Fruit fly (Drosophila melanogaster) whole organism, prepupa: ENCODE measurements around the gene Nmdar1.

Experiments
- Blimp-1 ChIP-seq: fragments of 200-800 bp; sonication (Bioruptor generic); optimal IDR thresholded peaks from 3 replicates; lab custom pipeline; 2017; ENCODE audit warnings: missing biosample characterization, missing genetic modification characterization, mild to moderate bottlenecking, moderate library complexity, missing genetic modification reagents
- CG10631 ChIP-seq: fragments of 200-800 bp; sonication (Bioruptor generic); optimal IDR thresholded peaks from 2 replicates; lab custom pipeline; 2016; ENCODE audit warnings: missing biosample characterization, missing genetic modification characterization
- CG10669 ChIP-seq: fragments of 200-800 bp; sonication (Bioruptor generic); optimal IDR thresholded peaks from 3 replicates; lab custom pipeline; 2018; ENCODE audit warnings: missing biosample characterization, mild to moderate bottlenecking, missing genetic modification characterization, moderate library complexity
- CG11762 ChIP-seq: fragments of 200-800 bp; sonication (Bioruptor generic); optimal IDR thresholded peaks from 3 replicates; lab custom pipeline; 2016; ENCODE audit warnings: missing biosample characterization, missing genetic modification characterization; ENCODE audit not compliant: insufficient read depth
- CG11902 ChIP-seq: fragments of 200-800 bp; sonication (Bioruptor generic); optimal IDR thresholded peaks from 3 replicates; lab custom pipeline; 2016; ENCODE audit warnings: missing biosample characterization, missing genetic modification characterization
- CG15336 ChIP-seq: fragments of 200-800 bp; sonication (Bioruptor generic); IDR thresholded peaks from 2 replicates; pipeline ENCODE4 v1.3.6; 2022; ENCODE audit warnings: missing biosample characterization, missing genetic modification characterization
- CG1621 ChIP-seq: fragments of 200-800 bp; sonication (Bioruptor generic); optimal IDR thresholded peaks from 3 replicates; lab custom pipeline; 2018; ENCODE audit warnings: missing biosample characterization, mild to moderate bottlenecking, missing genetic modification characterization
- CG16779 ChIP-seq: fragments of 200-800 bp; sonication (Bioruptor generic); optimal IDR thresholded peaks from 3 replicates; lab custom pipeline; 2017; ENCODE audit warnings: missing biosample characterization, mild to moderate bottlenecking, missing genetic modification characterization
- CG3032 ChIP-seq: fragments of 200-800 bp; optimal IDR thresholded peaks from 2 replicates; lab custom pipeline; 2019; ENCODE audit warnings: missing biosample characterization, mild to moderate bottlenecking, missing genetic modification characterization, moderate library complexity
- CG34406 ChIP-seq: fragments of 200-800 bp; sonication (Bioruptor generic); optimal IDR thresholded peaks from 3 replicates; lab custom pipeline; 2016; ENCODE audit warnings: missing biosample characterization, missing genetic modification characterization
- CG4318 ChIP-seq: fragments of 200-800 bp; sonication (Bioruptor generic); optimal IDR thresholded peaks from 3 replicates; lab custom pipeline; 2017; ENCODE audit warnings: missing biosample characterization, mild to moderate bottlenecking, missing genetic modification characterization
- CG6276 ChIP-seq: fragments of 200-800 bp; sonication (Bioruptor generic); optimal IDR thresholded peaks from 2 replicates; lab custom pipeline; 2017; ENCODE audit warnings: missing biosample characterization, mild to moderate bottlenecking, missing genetic modification characterization
- CG6808 ChIP-seq: fragments of 200-800 bp; sonication (Bioruptor generic); optimal IDR thresholded peaks from 3 replicates; lab custom pipeline; 2017; ENCODE audit warnings: missing biosample characterization, missing genetic modification characterization, mild to moderate bottlenecking, moderate library complexity, missing genetic modification reagents
- CG6854 ChIP-seq: fragments of 200-800 bp; sonication (Bioruptor generic); optimal IDR thresholded peaks from 2 replicates; lab custom pipeline; 2017; ENCODE audit warnings: missing biosample characterization, mild to moderate bottlenecking, missing genetic modification characterization
- CG8119 ChIP-seq: fragments of 200-800 bp; sonication (Bioruptor generic); IDR thresholded peaks from 3 replicates; pipeline ENCODE4 v1.3.6; 2022; ENCODE audit warnings: missing biosample characterization, missing genetic modification characterization
- CG9139 ChIP-seq: fragments of 200-800 bp; sonication (Bioruptor generic); optimal IDR thresholded peaks from 3 replicates; lab custom pipeline; 2017; ENCODE audit warnings: missing biosample characterization, mild to moderate bottlenecking, missing genetic modification characterization
- Eip78C ChIP-seq: fragments of 200-800 bp; sonication (Bioruptor generic); peaks from one replicate; lab custom pipeline; 2016; ENCODE audit warnings: missing biosample characterization, missing genetic modification characterization
- Eip93F ChIP-seq: fragments of 200-800 bp; sonication (Bioruptor generic); optimal IDR thresholded peaks from 2 replicates; lab custom pipeline; 2016; ENCODE audit warnings: missing biosample characterization, mild to moderate bottlenecking, missing genetic modification characterization
- Ets21C ChIP-seq: fragments of 200-800 bp; sonication (Bioruptor generic); optimal IDR thresholded peaks from 3 replicates; lab custom pipeline; 2016; ENCODE audit warnings: missing biosample characterization, missing genetic modification characterization
- Ets96B ChIP-seq: fragments of 200-800 bp; optimal IDR thresholded peaks from 2 replicates; lab custom pipeline; 2019; ENCODE audit warnings: missing biosample characterization, mild to moderate bottlenecking, missing genetic modification characterization, moderate library complexity
- Gug ChIP-seq: fragments of 200-800 bp; sonication (Bioruptor generic); IDR thresholded peaks from 2 replicates; pipeline ENCODE4 v1.3.6; 2022; ENCODE audit warnings: missing biosample characterization, missing genetic modification characterization
- Hr38 ChIP-seq: sonication (Bioruptor generic); optimal IDR thresholded peaks from 2 replicates; lab custom pipeline; 2016; ENCODE audit warnings: missing biosample characterization, missing genetic modification characterization
- Hr39 ChIP-seq: fragments of 200-800 bp; sonication (Bioruptor generic); optimal IDR thresholded peaks from 2 replicates; lab custom pipeline; 2016; ENCODE audit warnings: missing biosample characterization, missing genetic modification characterization
- Met ChIP-seq: fragments of 200-800 bp; sonication (Bioruptor generic); optimal IDR thresholded peaks from 3 replicates; lab custom pipeline; 2016; ENCODE audit warnings: missing biosample characterization, missing genetic modification characterization
- OdsH ChIP-seq: fragments of 200-800 bp; sonication (Bioruptor generic); optimal IDR thresholded peaks from 3 replicates; lab custom pipeline; 2016; ENCODE audit warnings: missing biosample characterization, missing genetic modification characterization
- Sox102F ChIP-seq: fragments of 200-800 bp; sonication (Bioruptor generic); optimal IDR thresholded peaks from 2 replicates; lab custom pipeline; 2016; ENCODE audit warnings: missing biosample characterization, mild to moderate bottlenecking, missing genetic modification characterization
- Sox14 ChIP-seq: fragments of 200-800 bp; sonication (Bioruptor generic); optimal IDR thresholded peaks from 3 replicates; lab custom pipeline; 2016; ENCODE audit warnings: missing biosample characterization, missing genetic modification characterization
- Sox15 ChIP-seq: fragments of 200-800 bp; sonication (Bioruptor generic); optimal IDR thresholded peaks from 3 replicates; lab custom pipeline; 2016; ENCODE audit warnings: missing biosample characterization, missing genetic modification characterization
- achi ChIP-seq: fragments of 200-800 bp; sonication (Bioruptor generic); optimal IDR thresholded peaks from 3 replicates; lab custom pipeline; 2016; ENCODE audit warnings: missing biosample characterization, missing genetic modification characterization
- dsx ChIP-seq: fragments of 200-800 bp; optimal IDR thresholded peaks from 3 replicates; lab custom pipeline; 2019; ENCODE audit warnings: missing biosample characterization, mild to moderate bottlenecking, missing genetic modification characterization, moderate library complexity; ENCODE audit not compliant: poor library complexity, severe bottlenecking
- fd85E ChIP-seq: fragments of 200-800 bp; sonication (Bioruptor generic); optimal IDR thresholded peaks from 3 replicates; lab custom pipeline; 2016; ENCODE audit warnings: missing biosample characterization, missing genetic modification characterization
- fkh ChIP-seq: fragments of 200-800 bp; sonication (Bioruptor generic); optimal IDR thresholded peaks from 3 replicates; lab custom pipeline; 2017; ENCODE audit warnings: missing biosample characterization, mild to moderate bottlenecking, missing genetic modification characterization, moderate library complexity
- net ChIP-seq: fragments of 200-800 bp; sonication (Bioruptor generic); optimal IDR thresholded peaks from 3 replicates; lab custom pipeline; 2016; ENCODE audit warnings: missing biosample characterization, missing genetic modification characterization
- pdm3 ChIP-seq: fragments of 200-800 bp; sonication (Bioruptor generic); optimal IDR thresholded peaks from 3 replicates; lab custom pipeline; 2016; ENCODE audit warnings: missing biosample characterization, missing genetic modification characterization
- salr ChIP-seq, 2 experiments: fragments of 200-800 bp; sonication (Bioruptor generic); optimal IDR thresholded peaks; 3 replicates each; lab custom pipeline; 2016 to 2018; ENCODE audit warnings: missing biosample characterization in 2 of 2, missing genetic modification characterization in 2 of 2, mild to moderate bottlenecking in 1 of 2
- spab ChIP-seq: fragments of 200-800 bp; sonication (Bioruptor generic); optimal IDR thresholded peaks from 2 replicates; lab custom pipeline; 2017; ENCODE audit warnings: missing biosample characterization, mild to moderate bottlenecking, missing genetic modification characterization, missing genetic modification reagents
- ss ChIP-seq, 2 experiments: fragments of 200-800 bp; sonication (Bioruptor generic); optimal IDR thresholded peaks; 2 replicates in 1 of 2; 3 replicates in 1 of 2; lab custom pipeline; 2017 to 2018; ENCODE audit warnings: mild to moderate bottlenecking in 2 of 2, missing biosample characterization in 2 of 2, missing genetic modification characterization in 2 of 2, moderate library complexity in 1 of 2
- svp ChIP-seq: fragments of 200-800 bp; sonication (Bioruptor generic); peaks from one replicate; lab custom pipeline; 2016; ENCODE audit warnings: missing biosample characterization, missing genetic modification characterization
- topi ChIP-seq: fragments of 200-800 bp; sonication (Bioruptor generic); optimal IDR thresholded peaks from 3 replicates; lab custom pipeline; 2016; ENCODE audit warnings: missing biosample characterization, missing genetic modification characterization
- vri ChIP-seq: fragments of 200-800 bp; sonication (Bioruptor generic); optimal IDR thresholded peaks from 3 replicates; lab custom pipeline; 2016; ENCODE audit warnings: missing biosample characterization, mild to moderate bottlenecking, missing genetic modification characterization

The Nmdar1 gene

dm6 chr3R:5523070-5523637 lies at the start of gene Nmdar1, which contains the start of gene CG43845:
Gene Nmdar1, minus strand, starts transcription at chr3R:5523328.
Gene CG43845, minus strand, starts transcription at chr3R:5523120.
- no peak for TF ChIP-seq CG6808 (GFP tag; lab: Kevin White, UChicago)
- no peak for TF ChIP-seq CG4318
- no peak for TF ChIP-seq CG11902 (GFP tag; lab: Kevin White, UChicago)
- TF ChIP-seq Sox15 = no peak
- no peak for TF ChIP-seq Gug (GFP tag; lab: Robert Waterston, UW)
- no peak for TF ChIP-seq Met (GFP tag; lab: Kevin White, UChicago)
- TF ChIP-seq Blimp-1 (GFP tag; lab: Kevin White, UChicago) = no peak
- TF ChIP-seq dsx (GFP tag; lab: Kevin White, UChicago) = no peak
- no peak for TF ChIP-seq Ets21C (GFP tag; lab: Kevin White, UChicago)
- TF ChIP-seq achi = no peak
- TF ChIP-seq, all 60 proteins: peak for 0

- TF ChIP-seq Eip78C (GFP tag; lab: Kevin White, UChicago) = peak; percentile 12
- TF ChIP-seq Ets96B = no peak
- no peak for TF ChIP-seq CG16779 (tag; lab: Kevin White, UChicago)
- TF ChIP-seq Sox14 (GFP tag; lab: Kevin White, UChicago) = no peak
- no peak for TF ChIP-seq topi (GFP tag; lab: Kevin White, UChicago)
- TF ChIP-seq Met (GFP tag; lab: Kevin White, UChicago) = no peak
- TF ChIP-seq achi = no peak
- peak; percentile 90 for TF ChIP-seq svp (GFP tag; lab: Kevin White, UChicago)
- TF ChIP-seq spab = no peak
- TF ChIP-seq CG3032 = no peak
- TF ChIP-seq CG6808 (GFP tag; lab: Kevin White, UChicago) = no peak
- no peak for TF ChIP-seq CG9139 (GFP tag; lab: Kevin White, UChicago)
- no peak for TF ChIP-seq Hr38 (GFP tag; lab: Kevin White, UChicago)
- TF ChIP-seq Hr39 = no peak
- TF ChIP-seq net (GFP tag; lab: Kevin White, UChicago) = no peak
- no peak for TF ChIP-seq fd85E (GFP tag; lab: Kevin White, UChicago)
- TF ChIP-seq CG34406 (GFP tag; lab: Kevin White, UChicago) = no peak
- no peak for TF ChIP-seq Sox102F (GFP tag; lab: Kevin White, UChicago)
- no peak for TF ChIP-seq CG10669 (GFP tag; lab: Kevin White, UChicago)
- no peak for TF ChIP-seq CG6276
- TF ChIP-seq pdm3 (GFP tag; lab: Kevin White, UChicago) = no peak
- no peak for TF ChIP-seq CG8119 (GFP tag; lab: Robert Waterston, UW)
- TF ChIP-seq dsx (GFP tag; lab: Kevin White, UChicago) = peak; percentile 45
- TF ChIP-seq fkh = no peak
- TF ChIP-seq, all 60 proteins: peak for 3
Observed at dm6 chr3R:5571756-5572155, 48.6 kb upstream of the Nmdar1 start.

DNA sequence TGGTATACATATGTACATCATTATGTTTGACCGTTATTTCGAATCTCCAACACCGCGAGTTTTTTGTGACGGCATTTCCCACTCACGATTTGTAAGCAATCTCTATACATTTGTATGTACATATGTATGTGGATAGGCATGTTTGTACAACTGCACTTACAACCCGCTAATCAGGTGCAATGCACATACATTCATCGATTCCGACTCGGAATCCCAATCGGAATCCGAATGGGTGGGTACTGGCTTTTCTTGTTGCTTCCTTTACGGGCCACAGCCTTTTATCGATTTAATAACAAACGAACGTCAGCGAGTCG lies 48.3 kb upstream of the Nmdar1 start:
- peak; percentile 53 for TF ChIP-seq Eip78C (GFP tag; lab: Kevin White, UChicago)
- TF ChIP-seq CG9139 (GFP tag; lab: Kevin White, UChicago) = no peak
- TF ChIP-seq CG6808 (GFP tag; lab: Kevin White, UChicago) = no peak
- TF ChIP-seq Ets96B = no peak

dm6 chr3R:5570635-5571436 lies 47.7 kb upstream of the Nmdar1 start, which contains the start of gene CRMP:
Gene CRMP, plus strand, starts transcription at chr3R:5571108.
- TF ChIP-seq Eip93F (GFP tag; lab: Kevin White, UChicago) (no peak), Hr39 (no peak), dsx (GFP tag; lab: Kevin White, UChicago) (peak; percentile 17), CG9139 (GFP tag; lab: Kevin White, UChicago) (peak; percentile 33), CG8119 (GFP tag; lab: Robert Waterston, UW) (0 out of 3 replicates have a peak, but pooled peaks have one; percentile 44), fkh (no peak), CG15336 (GFP tag; lab: Robert Waterston, UW) (peak; percentile 31; the same call in 1 of the 2 replicates), svp (GFP tag; lab: Kevin White, UChicago) (no peak), CG10631 (GFP tag; lab: Kevin White, UChicago) (no peak), Eip78C (GFP tag; lab: Kevin White, UChicago) (peak; percentile 52), OdsH (GFP tag; lab: Kevin White, UChicago) (no peak), CG11762 (no peak), Sox15 (no peak), spab (no peak), CG6808 (GFP tag; lab: Kevin White, UChicago) (peak; percentile 48), CG6854 (GFP tag; lab: Kevin White, UChicago) (peak; percentile 45), salr (GFP tag; optimal IDR thresholded peaks at IDR 0.05; lab: Kevin White, UChicago) (no peak), CG16779 (tag; lab: Kevin White, UChicago) (peak; percentile 0), ss (GFP tag; optimal IDR thresholded peaks at IDR 0.05; lab: Kevin White, UChicago) (peak; percentile 13 to 50), CG6276 (peak; percentile 62), achi (no peak), vri (GFP tag; lab: Kevin White, UChicago) (no peak), CG1621 (tag; lab: Kevin White, UChicago) (peak; percentile 4)
